Worm (Caenorhabditis elegans) whole organism, L4 larva: ENCODE results near the gene nhr-210.

Experiments used
- Y105C5A.15 ChIP-seq: fragments of 200-800 bp; sonication (Bioruptor generic); IDR thresholded peaks from 2 replicates; pipeline ENCODE4 v1.3.6; 2022; ENCODE audit warnings: missing genetic modification characterization, missing compliant biosample characterization
- aha-1 ChIP-seq: fragments of 150-350 bp; peaks from one replicate; lab custom pipeline; 2014; ENCODE audit warnings: missing biosample characterization, missing genetic modification characterization
- aly-2 ChIP-seq: sonication (generic microtip); optimal IDR thresholded peaks from 2 replicates; lab custom pipeline; 2018; ENCODE audit warnings: missing biosample characterization, missing genetic modification characterization
- attf-4 ChIP-seq: sonication (generic microtip); optimal IDR thresholded peaks from 3 replicates; lab custom pipeline; 2017; ENCODE audit warnings: missing biosample characterization, missing genetic modification characterization
- ceh-44 ChIP-seq: fragments of 200-800 bp; sonication (Bioruptor generic); IDR thresholded peaks from 2 replicates; pipeline ENCODE4 v1.3.6; 2022; ENCODE audit warnings: missing genetic modification reagents, missing genetic modification characterization, missing compliant biosample characterization
- ces-1 ChIP-seq: fragments of 150-350 bp; sonication (generic microtip); optimal IDR thresholded peaks from 4 replicates; lab custom pipeline; 2014; ENCODE audit warnings: missing biosample characterization, missing genetic modification reagents, missing genetic modification characterization
- fkh-10 ChIP-seq: fragments of 150-350 bp; optimal IDR thresholded peaks from 2 replicates; lab custom pipeline; 2014; ENCODE audit warnings: missing biosample characterization, missing genetic modification reagents, missing genetic modification characterization
- hlh-11 ChIP-seq: fragments of 200-800 bp; sonication (Bioruptor generic); optimal IDR thresholded peaks from 2 replicates; lab custom pipeline; 2018; ENCODE audit warnings: mild to moderate bottlenecking, missing genetic modification characterization, missing compliant biosample characterization
- mxl-2 ChIP-seq: fragments of 200-800 bp; sonication (Bioruptor generic); conservative IDR thresholded peaks from 2 replicates; pipeline ENCODE4 v1.3.6; 2022; ENCODE audit warnings: missing genetic modification reagents, missing genetic modification characterization, missing compliant biosample characterization
- mxl-3 ChIP-seq: fragments of 200-800 bp; sonication (Bioruptor generic); optimal IDR thresholded peaks from 2 replicates; lab custom pipeline; 2018; ENCODE audit warnings: mild to moderate bottlenecking, missing genetic modification characterization, missing compliant biosample characterization
- nhr-102 ChIP-seq: sonication (generic microtip); optimal IDR thresholded peaks from 2 replicates; lab custom pipeline; 2016; ENCODE audit warnings: mild to moderate bottlenecking, missing genetic modification characterization, moderate library complexity, missing compliant biosample characterization
- nhr-77 ChIP-seq: fragments of 150-350 bp; optimal IDR thresholded peaks from 2 replicates; lab custom pipeline; 2014; ENCODE audit warnings: missing biosample characterization, missing genetic modification characterization
- snpc-4 ChIP-seq: fragments of 150-350 bp; optimal IDR thresholded peaks from 2 replicates; lab custom pipeline; 2014; ENCODE audit warnings: missing biosample characterization, missing genetic modification characterization
- ztf-11 ChIP-seq: fragments of 150-350 bp; optimal IDR thresholded peaks from 2 replicates; lab custom pipeline; 2014; ENCODE audit warnings: missing biosample characterization, missing genetic modification characterization

- TF ChIP-seq ztf-11 (tag; lab: Kevin White, UChicago), result no peak
- no peak for TF ChIP-seq ces-1 (GFP tag; lab: Kevin White, UChicago)
- TF ChIP-seq aha-1 (tag; lab: Kevin White, UChicago), result no peak
- no peak for TF ChIP-seq hlh-11 (tag; lab: Kevin White, UChicago)
- TF ChIP-seq attf-4, result no peak
- no peak for TF ChIP-seq fkh-10 (GFP tag; lab: Kevin White, UChicago)
- no peak for TF ChIP-seq snpc-4 (tag; lab: Kevin White, UChicago)
- TF ChIP-seq nhr-77 (tag; lab: Kevin White, UChicago), result no peak
- no peak for TF ChIP-seq Y105C5A.15 (GFP tag; lab: Robert Waterston, UW)
- TF ChIP-seq mxl-3 (GFP tag; lab: Kevin White, UChicago), result no peak
- no peak for TF ChIP-seq nhr-102 (tag; lab: Kevin White, UChicago)
- TF ChIP-seq mxl-2 (GFP tag; lab: Robert Waterston, UW), result no peak
- no peak for TF ChIP-seq aly-2 (tag; lab: Kevin White, UChicago)
- TF ChIP-seq ceh-44, result no peak
Observed at ce11 chrV:539040-539510, 19.7 kb upstream of the nhr-210 start, which contains the start of gene nhr-155.
